Worm (Caenorhabditis elegans) whole organism, dauer: Measurements from ENCODE around the gene acl-1.

ENCODE experiments used
- unc-62 ChIP-seq: sonication (generic microtip); optimal IDR thresholded peaks from 2 replicates; lab custom pipeline; 2017; ENCODE audit warnings: missing biosample characterization, missing genetic modification reagents, missing genetic modification characterization

Gene acl-1

ce11 chrX:15860556-15861008, 10.9 kb downstream of the acl-1 start, which contains the start of gene F53H4.6:
TSS of gene F53H4.6 (minus strand) at chrX:15860606.
- TF ChIP-seq unc-62 (GFP tag; lab: Kevin White, UChicago): no peak

- TF ChIP-seq unc-62 (GFP tag; lab: Kevin White, UChicago): no peak
Measured at ce11 chrX:15865868-15866555, 16.3 kb downstream of the acl-1 start, which contains the start of the genes csb-1 and F53H4.4. TSS of gene csb-1 (minus strand) at chrX:15865918. TSS of gene F53H4.4 (plus strand) at chrX:15866387.

- TF ChIP-seq unc-62 (GFP tag; lab: Kevin White, UChicago): no peak
Measured at ce11 chrX:15869589-15869988, 19.9 kb downstream of the acl-1 start.

- TF ChIP-seq unc-62 (GFP tag; lab: Kevin White, UChicago): no peak
Measured at ce11 chrX:15876936-15877335, 27.3 kb downstream of the acl-1 start.

- no peak for TF ChIP-seq unc-62 (GFP tag; lab: Kevin White, UChicago)
Measured at ce11 chrX:15878785-15879184, 29.1 kb downstream of the acl-1 start, which contains the start of gene gmeb-2. TSS of gene gmeb-2 (plus strand) at chrX:15879085.

ce11 chrX:15881027-15881426, 31.3 kb downstream of the acl-1 start:
- no peak for TF ChIP-seq unc-62 (GFP tag; lab: Kevin White, UChicago)

ce11 chrX:15884478-15884877, 34.8 kb downstream of the acl-1 start:
- TF ChIP-seq unc-62 (GFP tag; lab: Kevin White, UChicago): no peak

- TF ChIP-seq unc-62 (GFP tag; lab: Kevin White, UChicago): no peak
Measured at ce11 chrX:15887495-15887894, 37.8 kb downstream of the acl-1 start, which contains the start of gene F53H4.3. TSS of gene F53H4.3 (minus strand) at chrX:15887595.

ce11 chrX:15887989-15888388, 38.3 kb downstream of the acl-1 start:
- no peak for TF ChIP-seq unc-62 (GFP tag; lab: Kevin White, UChicago)

- TF ChIP-seq unc-62 (GFP tag; lab: Kevin White, UChicago): no peak
Measured at ce11 chrX:15892525-15892924, 42.8 kb downstream of the acl-1 start.

ce11 chrX:15901214-15901613, 51.5 kb downstream of the acl-1 start:
- TF ChIP-seq unc-62 (GFP tag; lab: Kevin White, UChicago): no peak
